Worm (Caenorhabditis elegans): ENCODE results near the gene max-1.

Gene max-1

DNA sequence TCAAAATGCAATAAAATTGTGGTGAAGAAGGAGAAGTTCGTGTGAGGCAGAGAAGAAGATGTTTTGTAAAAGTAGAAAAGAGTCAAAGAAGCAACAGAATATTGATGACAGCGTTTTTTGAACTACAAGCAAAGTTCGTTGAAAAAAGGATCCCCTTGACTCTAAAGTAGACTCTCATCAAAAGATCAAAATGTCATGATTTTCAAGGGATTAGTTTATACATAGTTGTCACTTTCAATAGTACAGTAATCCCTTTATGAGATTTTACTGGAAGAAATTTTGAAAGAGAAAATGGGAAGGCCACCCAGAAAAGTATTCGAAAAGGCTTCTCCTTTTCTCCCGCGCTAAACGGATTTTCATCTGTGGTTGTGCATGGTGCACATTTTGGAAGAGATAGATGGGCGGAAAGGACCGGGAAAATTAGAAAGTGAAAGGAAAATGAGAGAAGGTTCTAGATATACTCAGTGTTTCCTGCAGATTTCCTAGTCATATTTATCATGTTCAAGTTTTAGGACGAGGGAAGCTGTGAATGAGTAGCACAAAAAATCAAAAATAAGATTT is 7.0 kb downstream of the max-1 start:
- TF ChIP-seq lin-35 (GFP tag; optimal IDR thresholded peaks at IDR 0.05) (no peak), K11D2.4 (GFP tag; IDR thresholded peaks at IDR 0.05) (no peak), ZK185.1 (tag; optimal IDR thresholded peaks at IDR 0.05; ENCODE audit: poor library complexity, severe bottlenecking) (no peak), madf-3 (GFP tag; IDR thresholded peaks at IDR 0.05) (no peak), nhr-80 (tag; optimal IDR thresholded peaks at IDR 0.05) (no peak), F57C9.4 (tag; optimal IDR thresholded peaks at IDR 0.05) (no peak), ceh-79 (tag; optimal IDR thresholded peaks at IDR 0.05) (no peak), cebp-2 (GFP tag; IDR thresholded peaks at IDR 0.05) (no peak), ztf-28 (GFP tag; IDR thresholded peaks at IDR 0.05) (no peak)

DNA sequence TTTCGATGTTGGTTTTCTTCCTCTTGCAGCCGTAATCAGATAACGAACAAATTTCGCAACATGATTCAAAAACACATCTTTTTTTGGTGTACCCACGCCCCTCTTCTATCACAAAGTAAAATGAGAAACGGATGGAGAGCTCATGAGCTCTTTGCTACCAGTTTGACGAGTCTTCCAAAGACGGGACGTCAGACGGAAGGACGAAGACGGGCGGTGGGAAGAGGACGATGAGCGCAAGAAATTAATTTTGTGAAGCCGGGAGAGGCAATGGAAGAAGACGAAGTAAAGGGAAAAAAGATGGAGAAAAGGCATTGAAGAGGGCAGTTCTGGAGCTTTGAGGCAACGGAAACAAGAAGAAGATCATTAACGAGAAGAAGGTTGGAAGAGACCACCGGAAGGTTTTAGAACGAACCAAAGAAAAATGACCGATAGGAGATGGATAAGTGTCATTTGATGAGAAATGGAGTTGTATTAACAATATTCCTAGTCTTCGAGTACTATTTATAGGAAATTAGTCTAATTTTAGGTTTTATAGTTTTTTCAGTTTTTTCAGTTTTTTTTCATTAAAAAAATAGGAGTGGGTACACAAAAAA is 8.3 kb downstream of the max-1 start:
- TF ChIP-seq nhr-27 (tag; optimal IDR thresholded peaks at IDR 0.05) (no peak), snpc-1.3 (tag; optimal IDR thresholded peaks at IDR 0.05; ENCODE audit: insufficient read depth) (no peak), ekl-4 (GFP tag; IDR thresholded peaks at IDR 0.05) (no peak), attf-5 (GFP tag; optimal IDR thresholded peaks at IDR 0.05) (no peak), sdz-38 (tag; optimal IDR thresholded peaks at IDR 0.05) (no peak), rec-8 (tag; optimal IDR thresholded peaks at IDR 0.05) (no peak), rcor-1 (GFP tag; IDR thresholded peaks at IDR 0.05) (no peak), egl-44 (GFP tag; IDR thresholded peaks at IDR 0.05) (no peak), D2030.7 (GFP tag; IDR thresholded peaks at IDR 0.05) (no peak), atf-7 (tag; optimal IDR thresholded peaks at IDR 0.05) (no peak), snpc-1.1 (tag; optimal IDR thresholded peaks at IDR 0.05; ENCODE audit: insufficient read depth) (no peak), him-1 (tag; optimal IDR thresholded peaks at IDR 0.05) (no peak), cebp-1 (GFP tag; IDR thresholded peaks at IDR 0.05) (no peak), cebp-1 (tag; optimal IDR thresholded peaks at IDR 0.05) (no peak)

DNA sequence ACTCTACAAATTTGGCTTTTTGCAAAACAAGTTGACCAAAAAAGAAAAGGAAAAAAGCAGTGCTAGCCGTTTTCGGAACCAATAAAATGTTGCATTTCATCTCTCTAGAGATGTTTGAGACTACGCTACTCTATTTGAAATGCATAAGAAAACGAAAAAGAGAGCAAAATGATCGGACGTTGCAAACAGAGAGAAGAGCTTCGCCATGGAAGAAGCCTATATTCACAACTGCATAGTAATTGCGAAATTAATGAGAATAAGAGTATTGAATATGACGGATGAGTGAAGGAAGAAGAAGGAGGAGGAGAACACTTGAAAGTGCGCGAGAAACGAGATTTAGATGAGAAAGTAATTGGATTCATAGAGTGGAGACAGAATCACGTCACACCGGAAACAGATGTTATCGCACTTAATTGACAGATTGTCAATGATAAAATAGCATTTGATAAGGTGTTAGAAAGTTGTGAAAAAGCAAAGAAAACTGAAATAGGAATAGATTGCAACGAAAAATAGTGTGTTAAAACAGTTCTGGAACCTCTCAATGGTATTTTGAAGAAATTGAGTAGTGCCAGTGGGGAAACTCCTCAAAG is 14.1 kb downstream of the max-1 start:
- TF ChIP-seq ekl-4 (GFP tag; IDR thresholded peaks at IDR 0.05): no peak
- TF ChIP-seq ceh-58 (GFP tag; IDR thresholded peaks at IDR 0.05): no peak
- peak; percentile 64 for TF ChIP-seq unc-62 (GFP tag; optimal IDR thresholded peaks at IDR 0.05)
- TF ChIP-seq F49E8.2 (tag; optimal IDR thresholded peaks at IDR 0.05; ENCODE audit: insufficient read depth): no peak
- TF ChIP-seq Y95B8A.8 (GFP tag; IDR thresholded peaks at IDR 0.05): no peak
- no peak for TF ChIP-seq B0261.1 (tag; optimal IDR thresholded peaks at IDR 0.05)
- TF ChIP-seq mes-4 (tag; optimal IDR thresholded peaks at IDR 0.05): no peak

DNA sequence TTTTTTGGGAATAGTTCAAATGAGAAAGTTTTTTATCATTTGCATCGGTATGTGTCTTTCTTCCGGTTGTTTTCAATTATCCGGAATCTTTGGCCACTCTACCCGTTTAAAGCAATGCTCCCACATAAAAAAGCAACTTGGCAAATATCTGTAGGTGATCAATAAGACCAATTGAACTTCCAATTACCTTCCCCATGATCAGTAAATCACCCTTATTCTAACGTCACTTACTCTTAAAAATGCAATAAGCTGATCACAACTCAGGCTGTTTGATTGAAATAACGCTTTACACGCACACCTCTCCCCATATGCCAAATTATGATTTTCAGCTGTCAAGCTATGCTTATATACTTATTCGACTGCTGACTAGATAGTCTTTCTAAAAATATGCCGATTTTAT is 24.4 kb downstream of the max-1 start, which contains the start of gene C34B4.5:
C34B4.5 (plus strand) TSS at position 301 of the 400 bp plus-strand sequence.
- TF ChIP-seq efl-1 (GFP tag; optimal IDR thresholded peaks at IDR 0.05): no peak
- no peak for TF ChIP-seq C06A6.2 (GFP tag; conservative IDR thresholded peaks at IDR 0.05)
- TF ChIP-seq snpc-1.1 (tag; optimal IDR thresholded peaks at IDR 0.05; ENCODE audit: insufficient read depth): no peak
- no peak for TF ChIP-seq rpc-1 (optimal IDR thresholded peaks at IDR 0.05)
- no peak for TF ChIP-seq rpc-1 (tag; optimal IDR thresholded peaks at IDR 0.05)
- no peak for TF ChIP-seq ztf-22 (GFP tag; optimal IDR thresholded peaks at IDR 0.05)
- no peak for TF ChIP-seq ets-4 (GFP tag; optimal IDR thresholded peaks at IDR 0.05)
- no peak for TF ChIP-seq athp-1 (tag; optimal IDR thresholded peaks at IDR 0.05)
- no peak for TF ChIP-seq F39B2.1 (GFP tag; IDR thresholded peaks at IDR 0.05)
- no peak for TF ChIP-seq B0336.3 (GFP tag; IDR thresholded peaks at IDR 0.05)
- no peak for TF ChIP-seq F49E8.2 (tag; optimal IDR thresholded peaks at IDR 0.05; ENCODE audit: insufficient read depth)
- TF ChIP-seq madf-6 (GFP tag; IDR thresholded peaks at IDR 0.05): no peak
- TF ChIP-seq lir-1 (GFP tag; conservative IDR thresholded peaks at IDR 0.05): no peak
- TF ChIP-seq aptf-2 (GFP tag; conservative IDR thresholded peaks at IDR 0.05): no peak
- no peak for TF ChIP-seq attf-3 (GFP tag; conservative IDR thresholded peaks at IDR 0.05)
- TF ChIP-seq snpc-4 (GFP tag; optimal IDR thresholded peaks at IDR 0.05): no peak
- no peak for TF ChIP-seq snpc-4 (tag; optimal IDR thresholded peaks at IDR 0.05)

All from whole organism, young adult.